Worm (Caenorhabditis elegans) whole organism, young adult: ENCODE results near the gene flp-5.

ENCODE experiments used
- F22D6.2 ChIP-seq: sonication (generic microtip); optimal IDR thresholded peaks from 2 replicates; lab custom pipeline; 2016; ENCODE audit warnings: mild to moderate bottlenecking, missing genetic modification characterization, missing compliant biosample characterization
- F23B12.7 ChIP-seq: sonication (generic microtip); optimal IDR thresholded peaks from 2 replicates; lab custom pipeline; 2017; ENCODE audit warnings: missing genetic modification characterization, mild to moderate bottlenecking, missing compliant biosample characterization, antibody characterized with exemption, moderate library complexity; ENCODE audit not compliant: insufficient read depth
- F52B5.7 ChIP-seq: sonication (generic microtip); optimal IDR thresholded peaks from 2 replicates; lab custom pipeline; 2016; ENCODE audit warnings: mild to moderate bottlenecking, missing genetic modification characterization, missing compliant biosample characterization
- F57A8.1 ChIP-seq: fragments of 200-800 bp; sonication (Bioruptor generic); optimal IDR thresholded peaks from 2 replicates; lab custom pipeline; 2018; ENCODE audit warnings: mild to moderate bottlenecking, missing genetic modification characterization, moderate library complexity, missing compliant biosample characterization
- F57C9.4 ChIP-seq: sonication (generic microtip); optimal IDR thresholded peaks from 2 replicates; lab custom pipeline; 2017; ENCODE audit warnings: mild to moderate bottlenecking, missing genetic modification characterization, missing compliant biosample characterization
- akir-1 ChIP-seq: fragments of 200-800 bp; sonication (Bioruptor generic); optimal IDR thresholded peaks from 2 replicates; lab custom pipeline; 2018; ENCODE audit warnings: mild to moderate bottlenecking, missing genetic modification characterization, moderate library complexity, missing compliant biosample characterization
- aptf-2 ChIP-seq: fragments of 200-800 bp; sonication (Bioruptor generic); conservative IDR thresholded peaks from 2 replicates; pipeline ENCODE4 v1.3.6; 2022; ENCODE audit warnings: missing genetic modification reagents, missing genetic modification characterization, missing compliant biosample characterization
- atf-7 ChIP-seq: sonication (generic microtip); optimal IDR thresholded peaks from 2 replicates; lab custom pipeline; 2017; ENCODE audit warnings: mild to moderate bottlenecking, missing genetic modification characterization, missing compliant biosample characterization
- attf-3 ChIP-seq: fragments of 200-800 bp; sonication (Bioruptor generic); conservative IDR thresholded peaks from 2 replicates; pipeline ENCODE4 v1.3.6; 2022; ENCODE audit warnings: missing genetic modification reagents, missing genetic modification characterization, missing compliant biosample characterization
- ccch-3 ChIP-seq: fragments of 200-800 bp; sonication (Bioruptor generic); optimal IDR thresholded peaks from 2 replicates; lab custom pipeline; 2018; ENCODE audit warnings: mild to moderate bottlenecking, missing genetic modification characterization, missing compliant biosample characterization
- cebp-1 ChIP-seq, 2 experiments: fragments of 200-800 bp in 1 of 2; sonication (Bioruptor generic) in 1 of 2; sonication (generic microtip) in 1 of 2; IDR thresholded peaks in 1 of 2; optimal IDR thresholded peaks in 1 of 2; 2 replicates each; pipeline versions ENCODE4 v1.3.6 to Lab custom; 2017 to 2022; ENCODE audit warnings: missing compliant biosample characterization in 2 of 2, missing genetic modification characterization in 2 of 2, mild to moderate bottlenecking in 1 of 2, missing genetic modification reagents in 1 of 2, moderate library complexity in 1 of 2
- ceh-27 ChIP-seq: fragments of 200-800 bp; sonication (Bioruptor generic); optimal IDR thresholded peaks from 2 replicates; lab custom pipeline; 2018; ENCODE audit warnings: mild to moderate bottlenecking, missing genetic modification characterization, moderate library complexity, missing compliant biosample characterization
- dpl-1 ChIP-seq: fragments of 150-350 bp; optimal IDR thresholded peaks from 2 replicates; lab custom pipeline; 2014; ENCODE audit warnings: missing biosample characterization, missing genetic modification reagents, missing genetic modification characterization
- egl-18 ChIP-seq: fragments of 200-800 bp; sonication (Bioruptor generic); IDR thresholded peaks from 2 replicates; pipeline ENCODE4 v1.3.6; 2022; ENCODE audit warnings: missing genetic modification reagents, missing genetic modification characterization, missing compliant biosample characterization
- ets-4 ChIP-seq: fragments of 200-800 bp; sonication (Bioruptor generic); optimal IDR thresholded peaks from 2 replicates; lab custom pipeline; 2018; ENCODE audit warnings: mild to moderate bottlenecking, missing genetic modification characterization, missing compliant biosample characterization
- hlh-12 ChIP-seq: sonication (generic microtip); optimal IDR thresholded peaks from 2 replicates; lab custom pipeline; 2016; ENCODE audit warnings: missing genetic modification characterization, missing compliant biosample characterization
- hmg-1.2 ChIP-seq: fragments of 200-800 bp; sonication (Bioruptor generic); IDR thresholded peaks from 2 replicates; pipeline ENCODE4 v1.3.6; 2022; ENCODE audit warnings: missing genetic modification reagents, missing genetic modification characterization, missing compliant biosample characterization
- hmg-20 ChIP-seq: fragments of 200-800 bp; sonication (Bioruptor generic); IDR thresholded peaks from 2 replicates; pipeline ENCODE4 v1.3.6; 2022; ENCODE audit warnings: missing genetic modification reagents, missing genetic modification characterization, missing compliant biosample characterization
- hsf-1 ChIP-seq: fragments of 200-800 bp; sonication (Bioruptor generic); IDR thresholded peaks from 2 replicates; pipeline ENCODE4 v1.3.6; 2022; ENCODE audit warnings: missing genetic modification reagents, missing genetic modification characterization, missing compliant biosample characterization
- lag-1 ChIP-seq: fragments of 200-800 bp; sonication (Bioruptor generic); IDR thresholded peaks from 2 replicates; pipeline ENCODE4 v1.3.6; 2022; ENCODE audit warnings: missing genetic modification reagents, missing genetic modification characterization, missing compliant biosample characterization
- let-526 ChIP-seq: fragments of 200-800 bp; sonication (Bioruptor generic); IDR thresholded peaks from 2 replicates; pipeline ENCODE4 v1.3.6; 2022; ENCODE audit warnings: missing genetic modification reagents, missing genetic modification characterization, missing compliant biosample characterization
- let-607 ChIP-seq, 2 experiments: fragments of 200-800 bp in 1 of 2; sonication (Bioruptor generic) in 1 of 2; sonication (generic microtip) in 1 of 2; optimal IDR thresholded peaks; 2 replicates each; lab custom pipeline; 2016 to 2018; ENCODE audit warnings: mild to moderate bottlenecking in 2 of 2, missing compliant biosample characterization in 2 of 2, missing genetic modification characterization in 2 of 2, moderate library complexity in 2 of 2, missing genotype in 1 of 2
- lin-26 ChIP-seq: fragments of 200-800 bp; sonication (Bioruptor generic); IDR thresholded peaks from 2 replicates; pipeline ENCODE4 v1.3.6; 2022; ENCODE audit warnings: missing genetic modification reagents, missing genetic modification characterization, missing compliant biosample characterization
- lin-35 ChIP-seq, 3 experiments: fragments of 150-350 bp in 2 of 3; sonication (generic microtip) in 1 of 3; optimal IDR thresholded peaks; 2 replicates each; lab custom pipeline; 2014 to 2018; ENCODE audit warnings: missing biosample characterization in 3 of 3, missing genetic modification characterization in 3 of 3, missing genetic modification reagents in 3 of 3
- lin-54 ChIP-seq: fragments of 200-800 bp; sonication (Bioruptor generic); optimal IDR thresholded peaks from 2 replicates; lab custom pipeline; 2018; ENCODE audit warnings: mild to moderate bottlenecking, missing genetic modification characterization, missing compliant biosample characterization
- madf-3 ChIP-seq: fragments of 200-800 bp; sonication (Bioruptor generic); IDR thresholded peaks from 2 replicates; pipeline ENCODE4 v1.3.6; 2022; ENCODE audit warnings: missing genetic modification reagents, missing genetic modification characterization, missing compliant biosample characterization
- nfya-1 ChIP-seq: sonication (generic microtip); optimal IDR thresholded peaks from 2 replicates; lab custom pipeline; 2017; ENCODE audit warnings: antibody characterized with exemption, missing compliant biosample characterization, missing genetic modification characterization, borderline replicate concordance; ENCODE audit not compliant: insufficient read depth
- nfyb-1 ChIP-seq: fragments of 200-800 bp; sonication (Bioruptor generic); IDR thresholded peaks from 2 replicates; pipeline ENCODE4 v1.3.6; 2022; ENCODE audit warnings: missing genetic modification reagents, missing genetic modification characterization, missing compliant biosample characterization
- nhr-120 ChIP-seq: fragments of 200-800 bp; sonication (Bioruptor generic); IDR thresholded peaks from 2 replicates; pipeline ENCODE4 v1.3.6; 2022; ENCODE audit warnings: missing genetic modification characterization, missing compliant biosample characterization
- nhr-80 ChIP-seq: sonication (generic microtip); optimal IDR thresholded peaks from 2 replicates; lab custom pipeline; 2016; ENCODE audit warnings: missing genetic modification characterization, missing compliant biosample characterization
- pha-4 ChIP-seq: fragments of 150-350 bp; sonication (generic microtip); optimal IDR thresholded peaks from 2 replicates; lab custom pipeline; 2014; ENCODE audit warnings: missing biosample characterization, missing genetic modification reagents, missing genetic modification characterization
- rpc-1 ChIP-seq, 2 experiments: fragments of 150-350 bp in 1 of 2; sonication (generic microtip) in 1 of 2; optimal IDR thresholded peaks; 2 replicates each; lab custom pipeline; 2014 to 2018; ENCODE audit warnings: missing biosample characterization in 1 of 2, missing genetic modification characterization in 1 of 2, missing genetic modification reagents in 1 of 2, missing genotype in 1 of 2
- snpc-1.1 ChIP-seq: sonication (generic microtip); optimal IDR thresholded peaks from 2 replicates; lab custom pipeline; 2017; ENCODE audit warnings: missing genetic modification characterization, mild to moderate bottlenecking, missing compliant biosample characterization, antibody characterized with exemption, moderate library complexity, missing genotype, missing genetic modification reagents; ENCODE audit not compliant: insufficient read depth
- tbp1 ChIP-seq: fragments of 200-800 bp; sonication (Bioruptor generic); optimal IDR thresholded peaks from 2 replicates; lab custom pipeline; 2018; ENCODE audit warnings: mild to moderate bottlenecking, missing genetic modification characterization, missing compliant biosample characterization
- unc-62 ChIP-seq: fragments of 150-350 bp; optimal IDR thresholded peaks from 2 replicates; lab custom pipeline; 2014; ENCODE audit warnings: missing biosample characterization, missing genetic modification reagents, missing genetic modification characterization
- ztf-22 ChIP-seq: fragments of 200-800 bp; sonication (Bioruptor generic); optimal IDR thresholded peaks from 2 replicates; lab custom pipeline; 2018; ENCODE audit warnings: mild to moderate bottlenecking, missing genetic modification characterization, moderate library complexity, missing compliant biosample characterization

Gene flp-5

DNA sequence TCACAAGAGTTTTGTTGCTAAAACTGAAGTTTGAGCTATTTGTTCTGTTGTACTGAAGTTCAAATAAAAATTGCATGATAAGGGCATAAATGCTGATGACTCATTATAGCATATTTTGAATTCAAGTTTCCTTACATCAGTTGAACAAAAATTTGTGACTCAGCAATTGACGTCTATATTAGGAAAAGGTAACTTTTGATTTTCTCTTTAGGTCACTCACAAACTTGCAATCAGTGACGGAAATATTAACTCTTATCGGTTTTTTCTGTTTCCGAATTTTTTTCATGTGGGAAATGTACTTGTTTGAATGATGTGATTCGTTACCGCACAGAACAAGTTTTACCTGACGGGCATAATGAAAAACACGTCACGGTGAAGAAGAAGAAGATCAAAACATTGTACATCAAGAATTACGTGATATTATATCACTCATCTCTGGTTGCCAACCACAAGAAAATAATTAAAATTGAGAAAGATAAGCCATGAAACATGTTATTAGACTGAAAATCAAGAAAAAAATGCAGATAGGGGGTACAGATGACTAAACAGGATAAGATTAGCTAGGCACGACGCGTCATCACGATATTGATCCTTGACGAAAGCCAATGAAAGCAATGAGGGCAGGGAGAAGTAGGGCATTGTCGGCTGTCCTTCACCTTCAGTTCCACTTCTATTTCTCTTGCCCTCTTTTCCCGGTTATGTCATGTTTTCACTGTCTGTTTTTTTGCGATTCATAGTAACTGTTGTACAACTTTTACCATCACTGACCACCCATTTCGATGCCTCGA is 35.8 kb downstream of the flp-5 start:
- no peak for TF ChIP-seq F57C9.4
- TF ChIP-seq nhr-80 (tag; lab: Kevin White, UChicago), result peak; percentile 60
- TF ChIP-seq hmg-1.2 (GFP tag; lab: Robert Waterston, UW), result no peak
- no peak for TF ChIP-seq nhr-120 (GFP tag; lab: Robert Waterston, UW)

- TF ChIP-seq hmg-1.2 (GFP tag; lab: Robert Waterston, UW) (no peak), lin-26 (GFP tag; lab: Robert Waterston, UW) (no peak), F52B5.7 (tag; lab: Kevin White, UChicago) (no peak), attf-3 (GFP tag; lab: Robert Waterston, UW) (no peak), nhr-120 (GFP tag; lab: Robert Waterston, UW) (no peak), snpc-1.1 (tag; lab: Kevin White, UChicago) (no peak), akir-1 (GFP tag; lab: Kevin White, UChicago) (no peak), ztf-22 (GFP tag; lab: Kevin White, UChicago) (no peak)
- TF ChIP-seq, all 124 proteins: peak for 0
These were observed 36.4 kb downstream of the flp-5 start for ce11 chrX:8564451-8564795.

- 0 out of 2 replicates have a peak, but pooled peaks have one; percentile 42 for TF ChIP-seq nfyb-1 (GFP tag; lab: Robert Waterston, UW)
- no peak for TF ChIP-seq F57A8.1 (GFP tag; lab: Kevin White, UChicago)
These were observed 37.9 kb downstream of the flp-5 start for ce11 chrX:8565810-8566416.

- TF ChIP-seq let-526 (GFP tag; lab: Robert Waterston, UW) (no peak), nhr-80 (tag; lab: Kevin White, UChicago) (no peak), let-607 (tag; optimal IDR thresholded peaks at IDR 0.05; lab: Kevin White, UChicago) (no peak), nhr-120 (GFP tag; lab: Robert Waterston, UW) (no peak), madf-3 (no peak), aptf-2 (GFP tag; lab: Robert Waterston, UW) (no peak), hsf-1 (GFP tag; lab: Robert Waterston, UW) (no peak), lag-1 (no peak), lin-35 (GFP tag; optimal IDR thresholded peaks at IDR 0.05; lab: Kevin White, UChicago) (no peak), akir-1 (GFP tag; lab: Kevin White, UChicago) (no peak), egl-18 (GFP tag; lab: Robert Waterston, UW) (no peak)
These were observed 38.5 kb downstream of the flp-5 start for ce11 chrX:8566521-8567032.

DNA sequence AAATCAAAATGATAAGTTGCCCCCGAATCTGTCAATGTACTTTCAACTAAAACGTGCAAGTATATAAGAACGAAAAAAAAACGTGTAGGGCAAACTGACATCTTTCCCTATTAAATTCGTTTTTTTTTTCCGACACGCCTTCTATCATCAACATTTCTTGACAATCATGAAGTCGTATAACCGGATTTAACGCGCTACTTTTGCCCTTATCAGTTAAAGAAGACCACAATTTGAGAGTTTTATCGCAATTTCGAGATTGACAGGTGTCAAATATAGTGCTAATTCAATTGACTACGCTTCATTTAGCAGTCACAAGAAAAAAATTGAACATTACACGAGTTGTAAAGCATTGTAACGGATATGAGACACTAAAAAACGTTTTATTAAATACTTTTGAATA is 39.1 kb downstream of the flp-5 start:
- TF ChIP-seq cebp-1 (GFP tag; IDR thresholded peaks at IDR 0.05; lab: Robert Waterston, UW) (no peak), cebp-1 (tag; optimal IDR thresholded peaks at IDR 0.05; lab: Kevin White, UChicago) (no peak), hmg-1.2 (GFP tag; lab: Robert Waterston, UW) (no peak), tbp1 (GFP tag; lab: Kevin White, UChicago) (peak; percentile 20), hlh-12 (tag; lab: Kevin White, UChicago) (no peak), attf-3 (GFP tag; lab: Robert Waterston, UW) (no peak), rpc-1 (optimal IDR thresholded peaks at IDR 0.05; lab: Kevin White, UChicago) (no peak), rpc-1 (tag; optimal IDR thresholded peaks at IDR 0.05; lab: Kevin White, UChicago) (no peak), lin-54 (GFP tag; lab: Kevin White, UChicago) (no peak), ceh-27 (no peak), hmg-20 (GFP tag; lab: Robert Waterston, UW) (no peak), atf-7 (tag; lab: Kevin White, UChicago) (peak; percentile 24), ets-4 (peak; percentile 99), nfya-1 (tag; lab: Kevin White, UChicago) (no peak), ccch-3 (GFP tag; lab: Kevin White, UChicago) (no peak), let-607 (tag; optimal IDR thresholded peaks at IDR 0.05; lab: Kevin White, UChicago) (peak; percentile 45 to 55), dpl-1 (no peak), unc-62 (GFP tag; lab: Kevin White, UChicago) (peak; percentile 89), F22D6.2 (tag; lab: Kevin White, UChicago) (no peak), F23B12.7 (tag; lab: Kevin White, UChicago) (no peak), pha-4 (tag; lab: Kevin White, UChicago) (peak; percentile 12)
